Worm (Caenorhabditis elegans) whole organism, young adult: Measurements from ENCODE around the gene cks-1.

ENCODE experiments used
- F10E7.11 ChIP-seq: sonication (generic microtip); optimal IDR thresholded peaks from 2 replicates; lab custom pipeline; 2017; ENCODE audit warnings: mild to moderate bottlenecking, missing genetic modification characterization, moderate library complexity, missing compliant biosample characterization
- F22D6.2 ChIP-seq: sonication (generic microtip); optimal IDR thresholded peaks from 2 replicates; lab custom pipeline; 2016; ENCODE audit warnings: mild to moderate bottlenecking, missing genetic modification characterization, missing compliant biosample characterization
- ama-1 ChIP-seq, 3 experiments: fragments of 150-350 bp in 1 of 3; sonication (generic microtip) in 2 of 3; optimal IDR thresholded peaks; 2 replicates each; lab custom pipeline; 2014 to 2018; ENCODE audit warnings: missing biosample characterization in 2 of 3, missing genetic modification characterization in 2 of 3, missing genetic modification reagents in 2 of 3
- ceh-79 ChIP-seq: sonication (generic microtip); optimal IDR thresholded peaks from 2 replicates; lab custom pipeline; 2017; ENCODE audit warnings: mild to moderate bottlenecking, missing genetic modification characterization, missing compliant biosample characterization
- ceh-91 ChIP-seq: fragments of 200-800 bp; sonication (Bioruptor generic); IDR thresholded peaks from 2 replicates; pipeline ENCODE4 v1.3.6; 2022; ENCODE audit warnings: missing genetic modification reagents, missing genetic modification characterization, missing compliant biosample characterization
- let-607 ChIP-seq, 2 experiments: fragments of 200-800 bp in 1 of 2; sonication (Bioruptor generic) in 1 of 2; sonication (generic microtip) in 1 of 2; optimal IDR thresholded peaks; 2 replicates each; lab custom pipeline; 2016 to 2018; ENCODE audit warnings: mild to moderate bottlenecking in 2 of 2, missing compliant biosample characterization in 2 of 2, missing genetic modification characterization in 2 of 2, moderate library complexity in 2 of 2, missing genotype in 1 of 2
- lin-40 ChIP-seq: sonication (generic microtip); optimal IDR thresholded peaks from 2 replicates; lab custom pipeline; 2016; ENCODE audit warnings: missing genetic modification characterization, mild to moderate bottlenecking, missing compliant biosample characterization, missing genotype, missing genetic modification reagents
- lir-1 ChIP-seq: fragments of 200-800 bp; sonication (Bioruptor generic); conservative IDR thresholded peaks from 2 replicates; pipeline ENCODE4 v1.3.6; 2022; ENCODE audit warnings: missing genetic modification reagents, missing genetic modification characterization, missing compliant biosample characterization
- madf-10 ChIP-seq: sonication (generic microtip); optimal IDR thresholded peaks from 2 replicates; lab custom pipeline; 2016; ENCODE audit warnings: mild to moderate bottlenecking, missing genetic modification characterization, missing compliant biosample characterization
- nfya-1 ChIP-seq: sonication (generic microtip); optimal IDR thresholded peaks from 2 replicates; lab custom pipeline; 2017; ENCODE audit warnings: antibody characterized with exemption, missing compliant biosample characterization, missing genetic modification characterization, borderline replicate concordance; ENCODE audit not compliant: insufficient read depth
- rpc-1 ChIP-seq, 2 experiments: fragments of 150-350 bp in 1 of 2; sonication (generic microtip) in 1 of 2; optimal IDR thresholded peaks; 2 replicates each; lab custom pipeline; 2014 to 2018; ENCODE audit warnings: missing biosample characterization in 1 of 2, missing genetic modification characterization in 1 of 2, missing genetic modification reagents in 1 of 2, missing genotype in 1 of 2
- sea-2 ChIP-seq: fragments of 200-800 bp; sonication (Bioruptor generic); IDR thresholded peaks from 2 replicates; pipeline ENCODE4 v1.3.6; 2022; ENCODE audit warnings: missing genetic modification characterization, missing compliant biosample characterization
- snpc-4 ChIP-seq, 5 experiments: fragments of 150-350 bp in 1 of 5; sonication (generic microtip) in 4 of 5; optimal IDR thresholded peaks; 2 replicates each; lab custom pipeline; 2014 to 2018; ENCODE audit warnings: missing genetic modification characterization in 5 of 5, missing biosample characterization in 3 of 5, antibody characterized with exemption in 2 of 5, mild to moderate bottlenecking in 2 of 5, missing compliant biosample characterization in 2 of 5, missing genotype in 2 of 5, moderate library complexity in 2 of 5, missing genetic modification reagents in 1 of 5
- ztf-6 ChIP-seq: fragments of 200-800 bp; sonication (Bioruptor generic); IDR thresholded peaks from 2 replicates; pipeline ENCODE4 v1.3.6; 2022; ENCODE audit warnings: missing genetic modification reagents, missing genetic modification characterization, missing compliant biosample characterization

ce11 chrIV:8479346-8479745, 34.4 kb upstream of the cks-1 start, which contains the start of gene hlh-12:
- TF ChIP-seq ceh-79 (tag; lab: Kevin White, UChicago) (no peak), lir-1 (GFP tag; lab: Robert Waterston, UW) (no peak), ceh-91 (GFP tag; lab: Robert Waterston, UW) (no peak), let-607 (tag; optimal IDR thresholded peaks at IDR 0.05; lab: Kevin White, UChicago) (no peak), madf-10 (tag; lab: Kevin White, UChicago) (no peak), nfya-1 (no peak), lin-40 (tag; lab: Kevin White, UChicago) (no peak), snpc-4 (GFP tag; optimal IDR thresholded peaks at IDR 0.05; lab: Kevin White, UChicago) (no peak), snpc-4 (tag; optimal IDR thresholded peaks at IDR 0.05; lab: Kevin White, UChicago) (no peak), F10E7.11 (tag; lab: Kevin White, UChicago) (no peak), ama-1 (optimal IDR thresholded peaks at IDR 0.05; lab: Kevin White, UChicago) (no peak), ama-1 (GFP tag; optimal IDR thresholded peaks at IDR 0.05; lab: Kevin White, UChicago) (no peak), F22D6.2 (tag; lab: Kevin White, UChicago) (no peak), rpc-1 (optimal IDR thresholded peaks at IDR 0.05; lab: Kevin White, UChicago) (no peak), rpc-1 (tag; optimal IDR thresholded peaks at IDR 0.05; lab: Kevin White, UChicago) (no peak), ztf-6 (GFP tag; lab: Robert Waterston, UW) (no peak), sea-2 (no peak)
